Worm (Caenorhabditis elegans): ENCODE data around the gene nhr-223.
"Not testable (repeated sequence)": the region's sequence is repeated elsewhere in the genome, so short reads cannot be mapped to it uniquely, and the experiment has no call there.

nhr-223 gene

ce11 chrV:15792409-15792808 is 3.8 kb upstream of the nhr-223 start, which contains the start of gene T26E4.4:
T26E4.4 (minus strand) TSS chrV:15792509.
- no peak for TF ChIP-seq fkh-10 (GFP tag; optimal IDR thresholded peaks at IDR 0.05)

DNA sequence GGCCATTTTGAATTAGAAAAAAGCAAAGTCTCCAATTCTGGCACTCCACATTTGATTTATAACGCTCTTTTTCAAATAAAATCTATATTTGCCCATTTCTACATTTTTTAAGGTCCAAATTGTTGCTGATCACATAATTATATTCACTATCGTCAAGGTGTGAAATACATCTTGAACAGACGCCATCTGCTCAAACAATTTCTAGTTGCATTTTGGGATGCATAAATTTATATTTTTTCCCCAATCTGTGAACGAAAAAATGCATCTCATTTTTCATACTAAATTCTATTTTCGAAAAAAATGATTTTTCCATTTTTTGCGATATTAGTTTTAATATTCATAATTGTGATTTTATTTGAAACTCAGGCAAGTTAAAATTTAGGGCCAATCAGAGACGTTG is 2.9 kb upstream of the nhr-223 start, which contains the start of gene T26E4.7:
T26E4.7 (plus strand) TSS at position 301 of the 400 bp plus-strand sequence.
- no peak for TF ChIP-seq fos-1 (tag; optimal IDR thresholded peaks at IDR 0.05)
- TF ChIP-seq pqm-1 (tag; optimal IDR thresholded peaks at IDR 0.05): no peak
- no peak for TF ChIP-seq ceh-9 (tag; optimal IDR thresholded peaks at IDR 0.05)
- no peak for TF ChIP-seq lin-39 (tag; optimal IDR thresholded peaks at IDR 0.05)
- no peak for TF ChIP-seq tbx-2 (tag; optimal IDR thresholded peaks at IDR 0.05)
- TF ChIP-seq zag-1 (tag; optimal IDR thresholded peaks at IDR 0.05): no peak

DNA sequence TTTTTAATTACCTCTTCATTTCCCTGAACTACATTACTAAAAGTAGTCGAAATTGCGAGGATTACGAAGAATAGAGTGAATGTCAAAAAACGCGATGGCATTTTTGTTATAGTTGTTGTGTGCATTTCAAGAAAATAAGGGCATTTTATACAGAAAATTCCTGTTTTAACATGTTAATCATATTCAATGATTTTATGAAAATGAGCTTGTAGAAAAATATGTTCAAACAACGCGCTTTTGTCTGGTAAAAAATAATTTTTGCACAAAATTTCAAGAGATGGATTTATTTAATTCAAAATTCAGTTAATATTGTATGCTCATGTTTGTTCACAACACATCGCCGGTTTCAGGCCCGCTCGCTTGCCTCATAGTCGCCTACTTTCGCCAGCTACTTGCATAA is 1.9 kb downstream of the nhr-223 start, which contains the start of gene T26E4.10:
T26E4.10 (minus strand) TSS at position 101 of the 400 bp plus-strand sequence.
- TF ChIP-seq fkh-10 (GFP tag; optimal IDR thresholded peaks at IDR 0.05) (no peak), lsy-12 (tag; optimal IDR thresholded peaks at IDR 0.05) (no peak), nfya-1 (tag; optimal IDR thresholded peaks at IDR 0.05; ENCODE audit: insufficient read depth) (no peak), mml-1 (tag; optimal IDR thresholded peaks at IDR 0.05) (no peak), elt-2 (tag; optimal IDR thresholded peaks at IDR 0.05) (no peak), zag-1 (tag; optimal IDR thresholded peaks at IDR 0.05) (no peak)

- not testable (repeated sequence) for TF ChIP-seq lin-39 (tag; optimal IDR thresholded peaks at IDR 0.05); sea-2 (GFP tag; optimal IDR thresholded peaks at IDR 0.05); lsy-12 (tag; optimal IDR thresholded peaks at IDR 0.05)
Observed at ce11 chrV:15802623-15803022, 6.4 kb downstream of the nhr-223 start, which contains the start of gene T26E4.9. T26E4.9 (minus strand) TSS chrV:15802723.

DNA sequence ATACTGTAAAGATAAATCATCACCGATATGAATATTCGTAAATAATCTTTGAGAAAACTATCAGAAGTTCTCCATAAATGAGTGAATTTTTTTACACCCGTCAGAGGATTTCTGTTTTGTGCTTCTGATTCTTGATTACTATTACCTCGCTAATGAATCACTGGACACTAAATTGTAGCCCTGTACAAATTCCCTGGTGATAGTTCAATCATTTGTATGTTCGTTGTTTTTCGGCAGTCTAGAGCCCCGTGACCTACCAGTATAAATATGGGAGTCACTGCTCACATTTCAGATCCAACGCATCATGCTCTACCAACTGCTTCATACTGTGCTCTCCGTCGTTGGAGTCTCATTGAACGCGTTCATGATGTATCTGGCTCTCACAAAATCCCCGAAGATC is 6.9 kb downstream of the nhr-223 start, which contains the start of gene srd-27:
srd-27 (plus strand) TSS at position 301 of the 400 bp plus-strand sequence.
- not testable (repeated sequence) for TF ChIP-seq snpc-4 (tag; optimal IDR thresholded peaks at IDR 0.05); pqm-1 (tag; optimal IDR thresholded peaks at IDR 0.05); sea-2 (GFP tag; optimal IDR thresholded peaks at IDR 0.05)

ce11 chrV:15803748-15804147 is 7.6 kb downstream of the nhr-223 start, which contains the start of gene T26E4.18:
T26E4.18 (minus strand) TSS chrV:15803848.
- TF ChIP-seq nhr-28, jun-1, nhr-25 (tag; optimal IDR thresholded peaks at IDR 0.05): not testable (repeated sequence)

ce11 chrV:15807420-15807819 is 11.2 kb downstream of the nhr-223 start, which contains the start of gene srsx-38:
srsx-38 (minus strand) TSS chrV:15807520.
- not testable (repeated sequence) for TF ChIP-seq ceh-16, tbx-2, egl-27 (tag; optimal IDR thresholded peaks at IDR 0.05)

ce11 chrV:15809543-15809942 is 13.4 kb downstream of the nhr-223 start, which contains the start of gene srsx-36:
srsx-36 (minus strand) TSS chrV:15809643.
- no peak for TF ChIP-seq ZK546.5 (tag; optimal IDR thresholded peaks at IDR 0.05)
- no peak for TF ChIP-seq tbx-2 (tag; optimal IDR thresholded peaks at IDR 0.05)
- TF ChIP-seq elt-1 (tag; optimal IDR thresholded peaks at IDR 0.05): no peak
- TF ChIP-seq fkh-10 (GFP tag; optimal IDR thresholded peaks at IDR 0.05): no peak
- TF ChIP-seq pqm-1 (tag; optimal IDR thresholded peaks at IDR 0.05): no peak
- no peak for TF ChIP-seq daf-12 (tag; optimal IDR thresholded peaks at IDR 0.05)
- TF ChIP-seq sea-2 (GFP tag; optimal IDR thresholded peaks at IDR 0.05): no peak

DNA sequence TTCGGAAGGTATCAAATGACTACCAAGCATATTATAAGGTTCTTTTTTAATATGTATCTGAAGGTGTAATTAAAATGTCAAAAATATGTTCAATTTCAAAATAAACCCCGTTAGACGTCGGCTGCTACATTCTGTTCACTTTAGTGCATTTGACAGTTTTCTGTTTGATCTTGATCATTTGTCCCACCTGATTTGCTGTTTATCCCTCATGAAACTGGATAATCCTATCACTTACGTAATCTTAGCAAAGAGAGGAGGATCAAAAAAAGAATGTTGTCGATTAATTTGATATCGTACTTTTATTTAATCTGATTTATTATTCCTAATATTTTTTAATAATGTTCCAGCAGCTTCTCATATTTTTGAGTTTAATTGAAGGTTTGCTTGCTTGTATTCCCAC is 14.3 kb downstream of the nhr-223 start, which contains the start of gene F54B8.1:
F54B8.1 (plus strand) TSS at position 301 of the 400 bp plus-strand sequence.
- TF ChIP-seq elt-2 (tag; optimal IDR thresholded peaks at IDR 0.05): no peak
- no peak for TF ChIP-seq lsy-12 (tag; optimal IDR thresholded peaks at IDR 0.05)
- TF ChIP-seq pqm-1 (tag; optimal IDR thresholded peaks at IDR 0.05): no peak
- TF ChIP-seq nhr-77 (tag; optimal IDR thresholded peaks at IDR 0.05): no peak
- TF ChIP-seq unc-62 (GFP tag; optimal IDR thresholded peaks at IDR 0.05): no peak
- no peak for TF ChIP-seq mdl-1 (tag; optimal IDR thresholded peaks at IDR 0.05)
- no peak for TF ChIP-seq ZK546.5 (tag; optimal IDR thresholded peaks at IDR 0.05)
- no peak for TF ChIP-seq eor-1 (tag; optimal IDR thresholded peaks at IDR 0.05)
- no peak for TF ChIP-seq ceh-16 (tag; optimal IDR thresholded peaks at IDR 0.05)
- no peak for TF ChIP-seq ztf-11 (tag; optimal IDR thresholded peaks at IDR 0.05)
- TF ChIP-seq egl-5 (tag; optimal IDR thresholded peaks at IDR 0.05): no peak
- TF ChIP-seq nhr-76 (tag; optimal IDR thresholded peaks at IDR 0.05): no peak
- no peak for TF ChIP-seq nhr-28 (tag; optimal IDR thresholded peaks at IDR 0.05)
- no peak for TF ChIP-seq hmg-11 (tag; optimal IDR thresholded peaks at IDR 0.05)
- TF ChIP-seq lin-39 (tag; optimal IDR thresholded peaks at IDR 0.05): no peak
- TF ChIP-seq nhr-12 (tag; optimal IDR thresholded peaks at IDR 0.05): no peak
- TF ChIP-seq ceh-28 (tag; optimal IDR thresholded peaks at IDR 0.05): no peak
